Fruit fly (Drosophila melanogaster): ENCODE results near the gene Amt.
A peak's percentile ranks its signal among the peaks of the same experiment; 100 is the strongest.

Amt gene

dm6 chr3R:15293005-15293877 is 44.3 kb upstream of the Amt start (continued):
- no peak for TF ChIP-seq CG4318 (GFP tag; optimal IDR thresholded peaks at IDR 0.05)
- no peak for TF ChIP-seq Gug (GFP tag; IDR thresholded peaks at IDR 0.05)
- no peak for TF ChIP-seq Hr39 (GFP tag; optimal IDR thresholded peaks at IDR 0.05)
- peak; percentile 51 for TF ChIP-seq cyc (GFP tag; optimal IDR thresholded peaks at IDR 0.05)
- TF ChIP-seq Eip93F (GFP tag; optimal IDR thresholded peaks at IDR 0.05) = peak; percentile 18
- TF ChIP-seq Sox102F (GFP tag; optimal IDR thresholded peaks at IDR 0.05) = peak; percentile 52
- TF ChIP-seq CG9139 (GFP tag; optimal IDR thresholded peaks at IDR 0.05) = peak; percentile 1

dm6 chr3R:15292241-15293004 is 43.5 kb upstream of the Amt start:
- TF ChIP-seq CG11902 (GFP tag; optimal IDR thresholded peaks at IDR 0.05) (no peak), Eip78C (GFP tag) (peak; percentile 4), vri (GFP tag; optimal IDR thresholded peaks at IDR 0.05) (peak; percentile 93), CG15336 (GFP tag; IDR thresholded peaks at IDR 0.05) (no peak), Smox (GFP tag; optimal IDR thresholded peaks at IDR 0.05) (no peak), CG11762 (GFP tag; optimal IDR thresholded peaks at IDR 0.05; ENCODE audit: insufficient read depth) (no peak), CG3032 (tag; optimal IDR thresholded peaks at IDR 0.05) (no peak), Hr39 (GFP tag; optimal IDR thresholded peaks at IDR 0.05) (peak; percentile 1), CG6276 (GFP tag; optimal IDR thresholded peaks at IDR 0.05) (no peak)

DNA sequence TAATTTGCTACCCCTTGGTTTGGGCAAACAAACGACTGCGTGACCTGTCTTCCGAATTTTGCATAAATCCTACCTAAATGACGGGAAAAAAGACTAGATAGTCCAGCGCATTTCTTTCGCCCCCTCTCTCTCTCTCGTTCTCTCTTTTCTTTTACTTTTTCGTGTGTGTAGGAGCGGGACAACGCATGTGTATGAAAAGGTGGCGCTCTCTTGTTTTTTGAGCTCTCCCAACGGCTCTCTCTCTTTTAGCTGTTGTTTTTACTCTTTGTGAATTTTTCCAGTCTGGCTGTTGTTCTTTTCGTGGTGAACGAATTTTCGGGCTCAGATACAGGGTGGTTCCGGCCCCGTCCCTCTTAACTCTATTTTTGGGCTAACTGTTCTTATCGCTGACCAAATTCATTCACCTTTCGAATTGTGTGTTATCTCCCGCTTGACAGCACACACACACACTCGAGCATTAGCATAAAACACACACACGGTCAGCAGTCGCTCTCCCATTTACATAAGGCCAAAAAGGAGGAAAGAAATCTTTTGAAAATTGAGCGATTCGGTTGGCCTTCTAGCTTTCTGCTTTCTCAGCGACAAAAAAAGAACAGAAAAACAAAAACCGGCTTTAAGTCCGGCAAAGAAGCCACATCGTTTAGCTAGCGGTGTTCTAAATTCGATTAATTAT is 42.8 kb upstream of the Amt start:
- peak in 1 of 2 experiments; percentile 46 for TF ChIP-seq ss (GFP tag; optimal IDR thresholded peaks at IDR 0.05)
- peak; percentile 24 for TF ChIP-seq fd59A (GFP tag; optimal IDR thresholded peaks at IDR 0.05)
- peak; percentile 53 for TF ChIP-seq CG3032 (tag; optimal IDR thresholded peaks at IDR 0.05)
- TF ChIP-seq Sox14 (GFP tag; optimal IDR thresholded peaks at IDR 0.05) = peak; percentile 9
- peak; percentile 58 for TF ChIP-seq vri (GFP tag; optimal IDR thresholded peaks at IDR 0.05)
- no peak for TF ChIP-seq Smox (GFP tag; optimal IDR thresholded peaks at IDR 0.05)
- TF ChIP-seq lz (GFP tag; optimal IDR thresholded peaks at IDR 0.05) = no peak
- TF ChIP-seq Met (GFP tag; optimal IDR thresholded peaks at IDR 0.05) = no peak
- peak; percentile 8 for TF ChIP-seq CG32006 (GFP tag; optimal IDR thresholded peaks at IDR 0.05)
- TF ChIP-seq Lpt (GFP tag; optimal IDR thresholded peaks at IDR 0.05) = no peak
- peak; percentile 69 for TF ChIP-seq svp (GFP tag)
- TF ChIP-seq cyc (GFP tag; optimal IDR thresholded peaks at IDR 0.05) = no peak
- peak; percentile 29 for TF ChIP-seq CG6276 (GFP tag; optimal IDR thresholded peaks at IDR 0.05)
- peak; percentile 3 for TF ChIP-seq net (GFP tag; optimal IDR thresholded peaks at IDR 0.05)
- TF ChIP-seq Eip78C (GFP tag) = peak; percentile 55
- peak; percentile 10 for TF ChIP-seq CG8632 (GFP tag; optimal IDR thresholded peaks at IDR 0.05)
- TF ChIP-seq CG9139 (GFP tag; optimal IDR thresholded peaks at IDR 0.05) = peak; percentile 33
- TF ChIP-seq CG3919 (GFP tag; optimal IDR thresholded peaks at IDR 0.05) = peak; percentile 11

dm6 chr3R:15290642-15291118 is 41.7 kb upstream of the Amt start, which contains the start of gene CG45218:
Gene CG45218 (minus strand): TSS chr3R:15290799.
- TF ChIP-seq salr (GFP tag; optimal IDR thresholded peaks at IDR 0.05) = peak in 1 of 2 experiments; percentile 0
- TF ChIP-seq dsx (GFP tag; optimal IDR thresholded peaks at IDR 0.05; ENCODE audit: poor library complexity, severe bottlenecking) = peak; percentile 63
- TF ChIP-seq CG6163 (GFP tag; IDR thresholded peaks at IDR 0.05) = no peak
- no peak for TF ChIP-seq CG8319 (GFP tag; optimal IDR thresholded peaks at IDR 0.05)
- TF ChIP-seq CG32006 (GFP tag; optimal IDR thresholded peaks at IDR 0.05) = no peak
- peak; percentile 59 for TF ChIP-seq Eip78C (GFP tag)
- TF ChIP-seq CG16779 (tag; optimal IDR thresholded peaks at IDR 0.05) = peak; percentile 4
- TF ChIP-seq CG10669 (GFP tag; optimal IDR thresholded peaks at IDR 0.05) = no peak
- peak; percentile 7 for TF ChIP-seq CG9139 (GFP tag; optimal IDR thresholded peaks at IDR 0.05)
- peak; percentile 51 for TF ChIP-seq vri (GFP tag; optimal IDR thresholded peaks at IDR 0.05)
- no peak for TF ChIP-seq fd59A (GFP tag; optimal IDR thresholded peaks at IDR 0.05)
- no peak for TF ChIP-seq CG3032 (tag; optimal IDR thresholded peaks at IDR 0.05)
- peak; percentile 25 for TF ChIP-seq CG3919 (GFP tag; optimal IDR thresholded peaks at IDR 0.05)
- no peak for TF ChIP-seq CG6276 (GFP tag; optimal IDR thresholded peaks at IDR 0.05)
- TF ChIP-seq lz (GFP tag; optimal IDR thresholded peaks at IDR 0.05) = no peak
- no peak for TF ChIP-seq pdm3 (GFP tag; optimal IDR thresholded peaks at IDR 0.05)
- TF ChIP-seq Ets96B (tag; optimal IDR thresholded peaks at IDR 0.05) = no peak
- peak; percentile 22 for TF ChIP-seq Sox14 (GFP tag; optimal IDR thresholded peaks at IDR 0.05)
- peak; percentile 1 to 61 for TF ChIP-seq ss (GFP tag; optimal IDR thresholded peaks at IDR 0.05)
- no peak for TF ChIP-seq Blimp-1 (GFP tag; optimal IDR thresholded peaks at IDR 0.05)
- peak; percentile 14 for TF ChIP-seq CG1621 (tag; optimal IDR thresholded peaks at IDR 0.05)
- TF ChIP-seq Sox102F (GFP tag; optimal IDR thresholded peaks at IDR 0.05) = peak; percentile 6
- TF ChIP-seq Lpt (GFP tag; optimal IDR thresholded peaks at IDR 0.05) = no peak
- TF ChIP-seq Ets21C (GFP tag; optimal IDR thresholded peaks at IDR 0.05) = no peak
- TF ChIP-seq CG15336 (GFP tag; IDR thresholded peaks at IDR 0.05) = no peak
- peak; percentile 78 for TF ChIP-seq svp (GFP tag)

All from whole organism, prepupa.